Worm (Caenorhabditis elegans) whole organism, dauer: ENCODE data around the gene srx-39.

ENCODE experiments used
- unc-62 ChIP-seq: sonication (generic microtip); optimal IDR thresholded peaks from 2 replicates; lab custom pipeline; 2017; ENCODE audit warnings: missing biosample characterization, missing genetic modification reagents, missing genetic modification characterization

srx-39 gene

DNA sequence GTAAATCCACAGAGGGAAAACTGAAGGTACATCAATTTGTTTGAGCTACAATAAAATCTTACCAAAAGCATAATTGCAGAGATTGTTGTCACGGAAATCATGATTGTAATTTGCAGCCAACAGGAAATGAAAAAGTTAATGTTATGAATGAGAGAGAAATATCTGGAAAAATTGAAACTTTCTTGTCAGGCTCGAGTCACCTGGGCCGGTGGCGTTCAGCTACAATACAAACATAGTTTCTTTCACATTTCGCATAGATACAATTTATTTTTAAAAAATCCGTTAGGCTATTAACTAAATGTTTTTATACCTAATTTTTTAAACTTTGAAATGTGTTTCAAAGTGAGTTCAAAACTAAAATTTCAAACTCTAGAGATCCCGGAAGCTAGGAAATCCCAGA lies at the start of gene srx-39:
Gene srx-39, minus strand, starts transcription at position 101 of the 400 bp plus-strand sequence.
- TF ChIP-seq unc-62 (GFP tag; lab: Kevin White, UChicago) = no peak

DNA sequence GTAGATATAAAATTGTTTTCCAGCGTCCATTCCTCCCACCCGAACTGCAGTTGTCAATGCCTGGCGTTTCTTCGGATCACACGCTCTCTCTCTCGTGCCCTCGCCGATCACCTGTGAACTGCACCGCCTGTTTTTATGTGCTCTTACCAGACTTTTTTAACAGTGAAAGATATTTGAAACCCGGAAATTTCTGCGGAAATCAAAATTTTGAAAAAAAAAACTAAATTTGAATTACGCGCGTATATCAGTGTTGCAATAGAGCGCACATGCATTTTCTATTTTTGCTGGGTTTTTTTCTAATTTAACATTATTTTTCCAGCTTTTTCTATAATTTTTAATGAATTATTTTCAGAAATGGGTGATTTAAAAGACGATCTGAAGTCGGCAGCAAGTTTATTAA lies 46.6 kb upstream of the srx-39 start, which contains the start of gene ttc-37:
Gene ttc-37, plus strand, starts transcription at position 349 of the 400 bp plus-strand sequence.
- no peak for TF ChIP-seq unc-62 (GFP tag; lab: Kevin White, UChicago)

ce11 chrV:5203643-5204042 lies 46.1 kb upstream of the srx-39 start:
- TF ChIP-seq unc-62 (GFP tag; lab: Kevin White, UChicago) = no peak

DNA sequence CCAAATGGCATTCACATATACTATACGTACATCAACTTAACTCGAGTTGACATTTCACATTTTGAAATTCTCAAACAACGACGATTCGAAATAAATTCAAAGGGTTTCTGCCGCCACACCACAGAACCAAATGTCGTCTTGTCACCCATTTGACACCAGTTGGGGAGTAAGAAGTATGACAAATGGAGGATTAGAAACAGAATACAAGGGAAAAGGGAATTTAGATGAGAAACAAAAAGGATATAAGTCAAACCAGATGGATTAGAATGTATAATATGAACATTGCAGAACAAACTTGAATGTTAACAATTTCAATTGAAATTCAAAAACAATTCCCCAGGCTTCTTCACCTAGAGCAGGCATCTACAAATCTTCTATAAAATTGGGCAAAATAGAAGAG lies 44.1 kb upstream of the srx-39 start:
- no peak for TF ChIP-seq unc-62 (GFP tag; lab: Kevin White, UChicago)

- TF ChIP-seq unc-62 (GFP tag; lab: Kevin White, UChicago) = no peak
Observed at ce11 chrV:5200188-5200587, 42.6 kb upstream of the srx-39 start.

DNA sequence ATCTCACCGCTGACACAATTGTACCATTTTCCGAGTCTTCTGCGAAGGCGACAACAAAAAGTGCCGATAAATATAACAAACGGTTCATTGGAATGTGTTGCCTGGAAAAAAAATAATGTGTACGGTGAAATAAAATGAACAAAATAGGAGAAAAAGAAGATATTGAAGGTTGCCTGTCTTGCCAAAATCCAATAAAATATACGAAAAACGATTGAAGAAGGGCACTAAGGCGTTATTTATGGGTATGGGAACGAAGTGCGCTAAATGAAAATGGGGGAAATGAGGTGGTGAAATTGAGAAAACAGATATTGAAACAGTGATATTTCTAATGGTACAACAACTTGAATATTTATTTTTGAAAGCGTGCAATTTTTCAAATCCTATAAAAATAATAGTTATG lies 40.7 kb upstream of the srx-39 start, which contains the start of gene Y47A7.2:
Gene Y47A7.2, minus strand, starts transcription at position 101 of the 400 bp plus-strand sequence.
- no peak for TF ChIP-seq unc-62 (GFP tag; lab: Kevin White, UChicago)

DNA sequence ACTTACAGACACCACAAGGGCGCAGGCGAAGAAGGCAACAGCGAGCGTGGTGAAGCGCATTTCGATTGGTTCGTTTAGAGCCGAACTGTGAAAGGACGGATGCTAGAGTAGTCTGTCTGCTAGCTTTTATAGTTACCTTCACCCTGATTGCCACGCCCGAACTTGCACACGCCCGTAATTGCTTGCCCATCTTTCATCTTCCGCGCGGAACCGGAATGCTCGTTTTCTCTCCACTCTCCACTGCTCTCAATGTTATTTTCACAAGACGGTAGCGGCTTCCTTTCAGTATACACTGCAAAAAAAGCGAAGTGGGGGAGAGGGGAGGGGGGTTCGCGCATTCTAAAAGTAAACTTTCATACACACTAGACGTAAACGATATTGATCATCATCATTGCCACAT lies 36.9 kb upstream of the srx-39 start, which contains the start of gene abu-8:
Gene abu-8, minus strand, starts transcription at position 101 of the 400 bp plus-strand sequence.
- no peak for TF ChIP-seq unc-62 (GFP tag; lab: Kevin White, UChicago)

DNA sequence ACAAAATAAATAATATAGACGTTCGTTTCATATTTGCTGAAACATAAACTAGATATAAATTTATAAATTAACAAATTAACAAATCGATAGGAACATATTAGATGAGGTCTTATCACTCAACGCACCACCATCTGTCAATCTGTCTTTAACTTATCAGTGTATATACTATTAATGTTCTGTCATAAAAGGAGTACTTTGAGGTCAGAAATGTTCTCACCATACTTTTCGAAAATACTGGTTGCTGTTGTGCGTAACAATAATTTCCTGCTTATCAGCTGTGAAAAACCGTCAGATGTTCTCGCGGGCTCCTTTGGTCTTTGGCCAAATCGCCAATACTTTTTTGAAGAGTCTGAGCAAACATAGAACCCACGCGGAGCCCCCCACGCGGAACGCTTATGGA lies 34.9 kb upstream of the srx-39 start, which contains the start of gene C03A7.13:
Gene C03A7.13, minus strand, starts transcription at position 43 of the 400 bp plus-strand sequence.
- TF ChIP-seq unc-62 (GFP tag; lab: Kevin White, UChicago) = no peak

DNA sequence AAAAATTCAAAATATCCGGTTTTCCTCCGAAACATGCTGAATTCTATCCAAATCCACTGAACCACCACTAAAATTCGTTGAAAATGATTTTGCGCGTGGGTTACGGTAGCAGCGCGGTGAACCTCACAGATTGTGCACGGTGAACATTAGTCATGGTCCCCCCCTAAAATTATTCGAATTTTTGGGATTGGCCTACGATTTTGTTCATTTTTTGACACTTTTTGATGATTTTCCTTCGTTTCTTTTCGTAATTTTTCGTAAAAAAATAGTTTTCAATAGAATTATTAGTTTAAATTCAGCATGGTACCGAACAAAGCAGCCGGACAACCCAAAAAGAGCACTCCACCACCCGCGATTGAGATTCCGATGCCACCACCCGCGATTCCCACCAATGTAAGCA lies 24.1 kb upstream of the srx-39 start, which contains the start of gene C03A7.2:
Gene C03A7.2, plus strand, starts transcription at position 301 of the 400 bp plus-strand sequence.
- no peak for TF ChIP-seq unc-62 (GFP tag; lab: Kevin White, UChicago)

ce11 chrV:5178051-5178450 lies 20.5 kb upstream of the srx-39 start:
- TF ChIP-seq unc-62 (GFP tag; lab: Kevin White, UChicago) = no peak

- TF ChIP-seq unc-62 (GFP tag; lab: Kevin White, UChicago) = no peak
Observed at ce11 chrV:5177209-5177608, 19.6 kb upstream of the srx-39 start, which contains the start of gene ugt-51. Gene ugt-51, minus strand, starts transcription at chrV:5177309.

DNA sequence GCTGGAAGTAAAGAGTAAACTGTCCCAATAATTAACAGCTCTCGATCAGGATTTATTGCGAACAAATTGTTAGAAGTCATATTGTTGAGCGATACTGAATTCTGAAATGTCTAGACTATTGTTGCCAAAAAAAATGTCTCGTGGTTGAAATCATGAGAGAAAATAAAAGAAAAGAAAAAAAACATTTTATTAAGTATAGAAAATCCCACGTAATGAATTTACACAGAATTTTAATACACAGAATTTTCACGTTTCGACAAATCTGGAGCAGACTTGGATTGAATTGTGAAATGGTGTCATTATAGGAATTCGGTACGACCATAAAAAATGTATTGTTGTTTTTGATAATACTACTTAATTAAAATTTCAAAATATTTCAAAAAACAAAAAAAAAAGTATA lies 15.3 kb upstream of the srx-39 start, which contains the start of gene srt-65:
Gene srt-65, minus strand, starts transcription at position 101 of the 400 bp plus-strand sequence.
- TF ChIP-seq unc-62 (GFP tag; lab: Kevin White, UChicago) = no peak

DNA sequence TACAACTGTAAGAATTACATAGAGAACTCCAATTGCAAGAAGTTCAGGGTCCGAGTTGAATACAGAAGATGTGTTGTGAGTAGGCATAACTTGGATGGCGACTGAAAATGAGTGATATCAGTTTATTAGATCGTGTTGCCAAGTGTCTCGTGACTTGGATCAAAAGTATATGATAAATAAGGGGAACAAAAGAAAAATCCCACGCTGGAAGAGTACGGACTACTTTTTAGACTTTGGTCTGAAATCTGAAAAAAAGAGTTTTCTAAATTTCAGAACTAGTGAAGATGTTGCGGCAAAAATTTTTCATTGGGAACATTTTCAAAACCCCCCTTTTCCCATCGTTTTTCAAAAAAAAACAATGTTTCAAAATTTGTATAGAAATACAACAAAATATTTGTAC lies 12.0 kb upstream of the srx-39 start, which contains the start of gene srt-64:
Gene srt-64, minus strand, starts transcription at position 101 of the 400 bp plus-strand sequence.
- no peak for TF ChIP-seq unc-62 (GFP tag; lab: Kevin White, UChicago)

ce11 chrV:5165426-5165825 lies 7.9 kb upstream of the srx-39 start, which contains the start of gene srw-140:
Gene srw-140, plus strand, starts transcription at chrV:5165726.
- TF ChIP-seq unc-62 (GFP tag; lab: Kevin White, UChicago) = no peak

DNA sequence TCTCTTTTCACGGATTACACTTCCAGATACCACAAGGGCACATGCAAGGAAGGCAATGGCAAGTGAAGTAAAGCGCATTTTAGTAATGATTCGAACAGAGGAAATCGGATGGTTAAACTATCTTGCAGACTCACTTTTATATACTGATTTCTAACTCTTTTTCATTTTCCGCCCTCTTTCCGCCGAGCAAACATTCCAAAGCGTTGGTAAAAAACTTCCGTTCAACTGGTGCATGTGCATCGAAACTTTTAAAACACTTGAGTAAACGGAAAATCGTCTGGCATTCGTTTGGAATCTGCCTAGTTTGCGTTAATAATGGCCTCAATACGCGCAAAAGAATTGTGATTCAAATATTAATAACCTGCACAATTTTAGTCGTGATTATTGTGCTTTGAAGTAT lies 7.1 kb upstream of the srx-39 start, which contains the start of gene abu-7:
Gene abu-7, minus strand, starts transcription at position 101 of the 400 bp plus-strand sequence.
- no peak for TF ChIP-seq unc-62 (GFP tag; lab: Kevin White, UChicago)

DNA sequence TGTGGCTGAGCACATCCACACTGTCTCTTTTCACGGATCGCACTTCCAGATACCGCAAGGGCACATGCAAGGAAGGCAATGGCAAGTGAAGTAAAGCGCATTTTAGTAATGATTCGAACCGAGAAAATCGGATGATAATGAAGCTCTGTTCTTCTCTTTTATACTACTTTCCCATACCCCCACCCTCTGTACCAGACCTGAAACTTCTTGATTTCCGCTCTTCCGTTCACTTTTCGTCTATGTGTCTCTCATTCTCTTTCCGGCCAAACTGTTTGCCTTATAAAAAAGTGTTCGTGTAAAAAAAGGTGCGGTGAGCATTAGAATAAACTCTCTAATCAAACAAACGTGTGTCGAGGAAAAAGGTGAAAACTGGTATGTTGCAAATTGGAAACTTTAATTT lies 4.2 kb upstream of the srx-39 start, which contains the start of gene abu-6:
Gene abu-6, minus strand, starts transcription at position 101 of the 400 bp plus-strand sequence.
- no peak for TF ChIP-seq unc-62 (GFP tag; lab: Kevin White, UChicago)

DNA sequence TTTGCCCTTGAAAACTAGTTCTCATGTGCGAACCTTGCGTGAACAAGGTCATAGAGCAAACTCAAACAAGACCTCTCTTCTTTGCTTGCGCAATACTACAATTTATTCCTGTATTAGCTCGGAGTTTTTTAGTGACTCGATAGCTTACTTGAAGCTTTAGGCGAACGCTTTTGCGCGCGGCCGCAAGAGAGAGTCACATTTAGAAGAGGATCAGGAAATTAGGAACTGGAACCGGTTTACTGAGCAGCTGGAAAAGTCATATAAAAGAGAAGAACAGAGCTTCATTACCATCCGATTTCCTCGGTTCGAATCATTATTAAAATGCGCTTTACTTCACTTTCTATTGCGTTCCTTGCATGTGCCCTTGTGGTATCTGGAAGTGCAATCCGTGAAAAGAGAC lies 742 bp upstream of the srx-39 start, which contains the start of gene abu-15:
Gene abu-15, plus strand, starts transcription at position 301 of the 400 bp plus-strand sequence.
- TF ChIP-seq unc-62 (GFP tag; lab: Kevin White, UChicago) = no peak
